Worm (Caenorhabditis elegans) whole organism, mixed stage, embryonic: ENCODE measurements around the gene T05H10.8.

Source experiments
- M03D4.4 ChIP-seq: sonication (generic microtip); optimal IDR thresholded peaks from 2 replicates; lab custom pipeline; 2017; ENCODE audit warnings: mild to moderate bottlenecking, missing genetic modification characterization, missing compliant biosample characterization
- bed-3 ChIP-seq: fragments of 200-800 bp; sonication (Bioruptor generic); optimal IDR thresholded peaks from 3 replicates; lab custom pipeline; 2018; ENCODE audit warnings: mild to moderate bottlenecking, missing genetic modification characterization, moderate library complexity, missing compliant biosample characterization
- blmp-1 ChIP-seq: fragments of 150-350 bp; optimal IDR thresholded peaks from 2 replicates; lab custom pipeline; 2014; ENCODE audit warnings: missing biosample characterization, missing genetic modification characterization
- ceh-39 ChIP-seq: fragments of 150-350 bp; optimal IDR thresholded peaks from 2 replicates; lab custom pipeline; 2014; ENCODE audit warnings: missing biosample characterization, missing genetic modification characterization
- ceh-43 ChIP-seq: fragments of 200-800 bp; sonication (Bioruptor generic); optimal IDR thresholded peaks from 2 replicates; lab custom pipeline; 2018; ENCODE audit warnings: mild to moderate bottlenecking, missing genetic modification characterization, moderate library complexity, missing compliant biosample characterization
- ceh-83 ChIP-seq: fragments of 200-800 bp; sonication (Bioruptor generic); optimal IDR thresholded peaks from 2 replicates; lab custom pipeline; 2018; ENCODE audit warnings: mild to moderate bottlenecking, missing genetic modification characterization, missing compliant biosample characterization
- ces-1 ChIP-seq: fragments of 150-350 bp; optimal IDR thresholded peaks from 2 replicates; lab custom pipeline; 2014; ENCODE audit warnings: missing biosample characterization, missing genetic modification reagents, missing genetic modification characterization
- cnd-1 ChIP-seq: fragments of 200-800 bp; sonication (Bioruptor generic); optimal IDR thresholded peaks from 2 replicates; lab custom pipeline; 2018; ENCODE audit warnings: mild to moderate bottlenecking, missing genetic modification characterization, missing compliant biosample characterization
- drap-1 ChIP-seq: fragments of 200-800 bp; sonication (Bioruptor generic); optimal IDR thresholded peaks from 3 replicates; lab custom pipeline; 2018; ENCODE audit warnings: mild to moderate bottlenecking, missing genetic modification characterization, missing compliant biosample characterization
- elt-1 ChIP-seq: sonication (generic microtip); optimal IDR thresholded peaks from 2 replicates; lab custom pipeline; 2017; ENCODE audit warnings: missing genetic modification characterization, mild to moderate bottlenecking, missing compliant biosample characterization, antibody characterized with exemption, moderate library complexity, borderline replicate concordance; ENCODE audit not compliant: insufficient read depth
- elt-3 ChIP-seq: fragments of 150-350 bp; optimal IDR thresholded peaks from 2 replicates; lab custom pipeline; 2014; ENCODE audit warnings: missing biosample characterization, missing genetic modification characterization
- flh-1 ChIP-seq: fragments of 200-800 bp; sonication (Bioruptor generic); optimal IDR thresholded peaks from 2 replicates; lab custom pipeline; 2018; ENCODE audit warnings: mild to moderate bottlenecking, missing genetic modification characterization, moderate library complexity, missing compliant biosample characterization
- ham-2 ChIP-seq: fragments of 200-800 bp; sonication (Bioruptor generic); optimal IDR thresholded peaks from 2 replicates; lab custom pipeline; 2018; ENCODE audit warnings: mild to moderate bottlenecking, missing genetic modification characterization, missing compliant biosample characterization
- hlh-1 ChIP-seq: fragments of 150-350 bp; optimal IDR thresholded peaks from 2 replicates; lab custom pipeline; 2014; ENCODE audit warnings: missing biosample characterization, missing genetic modification reagents, missing genetic modification characterization
- lin-13 ChIP-seq: fragments of 150-350 bp; optimal IDR thresholded peaks from 2 replicates; lab custom pipeline; 2014; ENCODE audit warnings: missing biosample characterization, missing genetic modification characterization
- lin-32 ChIP-seq: fragments of 200-800 bp; sonication (Bioruptor generic); optimal IDR thresholded peaks from 2 replicates; lab custom pipeline; 2018; ENCODE audit warnings: mild to moderate bottlenecking, missing genetic modification characterization, missing compliant biosample characterization
- lsy-2 ChIP-seq: fragments of 150-350 bp; optimal IDR thresholded peaks from 2 replicates; lab custom pipeline; 2014; ENCODE audit warnings: missing biosample characterization, missing genetic modification characterization
- mab-5 ChIP-seq: fragments of 150-350 bp; optimal IDR thresholded peaks from 2 replicates; lab custom pipeline; 2014; ENCODE audit warnings: missing biosample characterization, missing genetic modification characterization
- mep-1 ChIP-seq: fragments of 150-350 bp; optimal IDR thresholded peaks from 2 replicates; lab custom pipeline; 2017; ENCODE audit warnings: missing biosample characterization, missing genetic modification reagents, missing genetic modification characterization, inconsistent platforms
- mls-2 ChIP-seq: sonication (generic microtip); optimal IDR thresholded peaks from 2 replicates; lab custom pipeline; 2016; ENCODE audit warnings: mild to moderate bottlenecking, missing genetic modification characterization, moderate library complexity, missing compliant biosample characterization
- nhr-12 ChIP-seq: fragments of 150-350 bp; optimal IDR thresholded peaks from 2 replicates; lab custom pipeline; 2014; ENCODE audit warnings: missing biosample characterization, missing genetic modification characterization
- nhr-2 ChIP-seq: fragments of 150-350 bp; optimal IDR thresholded peaks from 2 replicates; lab custom pipeline; 2014; ENCODE audit warnings: missing biosample characterization, missing genetic modification characterization
- nhr-237 ChIP-seq: fragments of 150-350 bp; optimal IDR thresholded peaks from 2 replicates; lab custom pipeline; 2014; ENCODE audit warnings: missing biosample characterization, missing genetic modification characterization
- nhr-28 ChIP-seq: fragments of 150-350 bp; optimal IDR thresholded peaks from 2 replicates; lab custom pipeline; 2014; ENCODE audit warnings: missing biosample characterization, missing genetic modification characterization
- nhr-76 ChIP-seq: sonication (generic microtip); optimal IDR thresholded peaks from 2 replicates; lab custom pipeline; 2017; ENCODE audit warnings: missing biosample characterization, missing genetic modification characterization
- pha-4 ChIP-seq: fragments of 150-350 bp; optimal IDR thresholded peaks from 2 replicates; lab custom pipeline; 2018; ENCODE audit warnings: missing biosample characterization, missing genetic modification reagents, missing genetic modification characterization
- sem-2 ChIP-seq: fragments of 200-800 bp; sonication (Bioruptor generic); optimal IDR thresholded peaks from 2 replicates; lab custom pipeline; 2018; ENCODE audit warnings: mild to moderate bottlenecking, missing genetic modification characterization, missing compliant biosample characterization
- snpc-4 ChIP-seq: fragments of 150-350 bp; optimal IDR thresholded peaks from 2 replicates; lab custom pipeline; 2014; ENCODE audit warnings: missing biosample characterization, missing genetic modification characterization
- sptf-1 ChIP-seq: sonication (generic microtip); optimal IDR thresholded peaks from 2 replicates; lab custom pipeline; 2017; ENCODE audit warnings: mild to moderate bottlenecking, missing genetic modification characterization, moderate library complexity, missing compliant biosample characterization
- tbx-8 ChIP-seq: fragments of 200-800 bp; sonication (Bioruptor generic); optimal IDR thresholded peaks from 2 replicates; lab custom pipeline; 2018; ENCODE audit warnings: mild to moderate bottlenecking, missing genetic modification characterization, moderate library complexity, missing compliant biosample characterization
- unc-120 ChIP-seq: sonication (generic microtip); optimal IDR thresholded peaks from 2 replicates; lab custom pipeline; 2017; ENCODE audit warnings: missing genetic modification characterization, missing compliant biosample characterization; ENCODE audit not compliant: poor library complexity, severe bottlenecking
- unc-39 ChIP-seq: fragments of 150-350 bp; optimal IDR thresholded peaks from 2 replicates; lab custom pipeline; 2014; ENCODE audit warnings: missing biosample characterization, missing genetic modification characterization
- unc-62 ChIP-seq: fragments of 150-350 bp; optimal IDR thresholded peaks from 2 replicates; lab custom pipeline; 2014; ENCODE audit warnings: missing biosample characterization, missing genetic modification reagents, missing genetic modification characterization
- zip-8 ChIP-seq: fragments of 150-350 bp; optimal IDR thresholded peaks from 2 replicates; lab custom pipeline; 2014; ENCODE audit warnings: missing biosample characterization, missing genetic modification characterization
- ztf-11 ChIP-seq: fragments of 150-350 bp; optimal IDR thresholded peaks from 2 replicates; lab custom pipeline; 2014; ENCODE audit warnings: missing biosample characterization, missing genetic modification characterization

T05H10.8 gene

DNA sequence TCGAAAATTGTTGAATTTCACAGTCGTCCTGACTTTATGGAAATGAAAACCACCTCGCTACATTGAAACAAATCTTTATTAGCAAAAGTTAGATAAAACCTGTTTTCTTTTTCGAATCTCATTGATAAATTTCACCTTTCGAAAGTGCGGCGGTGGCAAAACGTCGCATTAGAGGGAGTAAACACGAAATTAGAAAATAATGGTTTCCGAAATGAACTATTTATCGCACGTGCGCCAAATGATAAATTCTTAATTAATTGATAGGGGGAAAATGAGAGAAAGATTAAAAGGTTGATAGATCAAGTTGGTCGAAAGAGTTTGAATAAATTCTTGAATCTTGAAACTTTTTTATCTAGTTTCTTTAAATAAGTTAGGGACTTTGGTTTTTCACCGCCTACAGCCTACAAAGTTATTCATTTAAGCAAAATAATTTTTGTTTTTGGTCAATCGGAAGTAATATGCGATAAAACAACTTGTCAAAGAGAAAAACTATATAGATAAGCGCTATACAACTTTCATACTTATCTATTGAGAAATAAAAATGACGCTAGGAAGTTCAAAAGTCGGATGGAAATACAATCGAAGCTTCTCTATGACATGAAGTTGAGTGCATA is 12.2 kb downstream of the T05H10.8 start:
- TF ChIP-seq nhr-28 (tag; lab: Kevin White, UChicago): no peak
- no peak for TF ChIP-seq ceh-83 (GFP tag; lab: Kevin White, UChicago)
- TF ChIP-seq cnd-1: no peak
- TF ChIP-seq sem-2: no peak

DNA sequence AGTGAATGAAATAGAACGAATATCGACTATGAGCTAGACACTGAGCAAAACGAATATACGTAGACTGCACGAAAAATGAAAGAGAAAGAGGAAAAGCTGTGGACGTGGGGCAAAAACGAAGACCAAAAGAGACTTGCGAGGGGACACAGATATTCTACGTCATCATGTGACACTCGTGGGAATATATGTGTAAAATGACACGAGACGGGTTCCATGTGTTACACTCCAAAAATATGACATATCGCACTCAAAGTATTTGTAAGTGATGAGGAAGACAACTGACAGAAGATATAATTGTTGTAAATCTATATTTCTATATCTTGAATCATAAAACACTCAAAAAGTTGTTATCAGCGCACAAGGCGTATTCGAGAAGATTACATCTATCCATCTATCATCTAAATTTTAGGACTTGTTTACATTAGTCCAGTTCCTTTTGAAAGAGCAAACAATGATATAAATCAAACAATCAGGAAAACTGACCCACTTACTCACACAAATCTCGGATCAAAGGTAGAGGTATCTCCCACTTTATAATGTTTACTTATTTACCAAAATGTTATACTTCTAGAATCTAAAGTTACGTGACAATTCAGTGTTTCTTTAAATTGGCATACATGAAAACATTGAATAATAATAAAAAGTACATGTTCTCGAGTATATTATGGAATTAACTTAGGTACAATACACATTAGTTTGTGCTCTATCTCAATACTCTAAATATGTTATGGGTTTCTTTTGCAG is 13.1 kb downstream of the T05H10.8 start:
- TF ChIP-seq hlh-1 (tag; lab: Kevin White, UChicago) (peak; percentile 50), cnd-1 (no peak), ces-1 (peak; percentile 31), unc-120 (peak; percentile 60), drap-1 (no peak), unc-62 (GFP tag; lab: Kevin White, UChicago) (peak; percentile 84)

DNA sequence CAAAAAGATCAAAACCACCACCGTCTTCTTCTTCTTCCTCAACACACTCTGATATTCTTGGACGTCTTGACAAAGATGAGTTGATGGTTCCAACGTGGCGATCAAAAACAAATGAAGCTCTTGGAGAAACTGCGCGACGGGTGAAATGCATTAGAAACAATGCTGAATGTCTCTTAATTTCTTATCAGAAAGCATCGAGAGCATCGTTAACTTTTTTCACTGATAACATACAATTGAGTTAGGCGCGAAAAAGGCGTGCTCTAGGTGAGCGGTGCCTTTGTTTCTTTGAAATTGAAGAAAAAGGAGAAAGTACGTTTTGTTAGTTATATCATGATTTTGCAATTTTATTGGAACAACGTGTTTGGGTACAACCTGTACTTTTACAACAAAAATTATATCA is 14.4 kb downstream of the T05H10.8 start, which contains the start of gene gpcp-2:
Gene gpcp-2 (minus strand): TSS at position 153 of the 400 bp plus-strand sequence.
- TF ChIP-seq mep-1 (tag; lab: Kevin White, UChicago) (no peak), ztf-11 (tag; lab: Kevin White, UChicago) (no peak), unc-120 (no peak), elt-3 (tag; lab: Kevin White, UChicago) (no peak), blmp-1 (no peak), pha-4 (no peak), drap-1 (no peak), ces-1 (no peak), unc-39 (tag; lab: Kevin White, UChicago) (no peak), nhr-237 (tag; lab: Kevin White, UChicago) (no peak), nhr-28 (tag; lab: Kevin White, UChicago) (no peak), mab-5 (no peak), ceh-83 (GFP tag; lab: Kevin White, UChicago) (no peak), ham-2 (no peak), lsy-2 (tag; lab: Kevin White, UChicago) (no peak), ceh-43 (GFP tag; lab: Kevin White, UChicago) (no peak), mls-2 (tag; lab: Kevin White, UChicago) (no peak), unc-62 (GFP tag; lab: Kevin White, UChicago) (no peak), nhr-12 (tag; lab: Kevin White, UChicago) (no peak)

DNA sequence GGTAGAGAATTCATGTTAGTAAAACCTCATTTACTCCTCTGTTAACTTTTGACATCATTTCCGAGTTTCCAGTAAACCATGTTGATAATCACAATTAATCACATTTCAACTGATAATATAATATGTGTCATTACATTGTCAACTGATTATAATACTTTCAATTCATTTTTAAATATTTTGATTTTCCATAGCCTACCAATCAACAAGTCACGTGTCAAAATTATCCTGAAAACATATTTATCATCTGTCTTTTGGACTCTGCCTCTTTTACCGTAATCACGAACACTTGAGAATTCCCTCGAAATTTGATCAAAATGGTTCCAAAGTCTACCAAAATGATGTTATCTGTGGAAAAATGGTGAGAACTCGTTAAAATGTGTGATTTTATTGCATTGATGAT is 15.2 kb downstream of the T05H10.8 start:
- TF ChIP-seq nhr-237 (tag; lab: Kevin White, UChicago) (no peak), ceh-39 (tag; lab: Kevin White, UChicago) (no peak)

DNA sequence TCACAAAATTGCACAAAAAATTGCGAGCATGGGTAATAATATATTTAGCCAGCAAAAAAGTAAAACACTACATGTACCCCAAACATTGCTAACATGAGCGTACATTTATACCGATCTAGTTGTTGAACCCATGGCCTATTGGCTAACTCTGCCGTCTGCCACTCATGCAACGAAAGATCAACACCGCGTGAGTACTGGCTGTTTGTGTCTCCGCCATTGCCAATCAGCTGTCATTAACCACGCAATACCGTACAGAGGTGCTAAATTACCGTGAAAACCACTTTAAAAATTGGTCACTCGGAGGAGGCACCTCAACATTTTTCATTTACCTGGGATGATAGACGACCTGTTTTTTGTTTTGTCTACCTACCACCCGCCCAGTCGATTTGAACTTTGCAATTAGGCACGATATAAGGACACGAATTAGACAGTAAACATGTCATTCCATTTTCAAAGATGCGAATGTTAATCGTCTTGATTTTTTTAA is 16.5 kb downstream of the T05H10.8 start, which contains the start of gene K02C4.2:
Gene K02C4.2 (plus strand): TSS at position 437 of the 487 bp plus-strand sequence.
- TF ChIP-seq flh-1 (GFP tag; lab: Kevin White, UChicago) (peak; percentile 59), nhr-237 (tag; lab: Kevin White, UChicago) (no peak), ham-2 (peak; percentile 73), M03D4.4 (tag; lab: Kevin White, UChicago) (peak; percentile 79), lin-32 (GFP tag; lab: Kevin White, UChicago) (peak; percentile 76), lin-13 (tag; lab: Kevin White, UChicago) (peak; percentile 20), ceh-83 (GFP tag; lab: Kevin White, UChicago) (peak; percentile 89), unc-39 (tag; lab: Kevin White, UChicago) (no peak), ztf-11 (tag; lab: Kevin White, UChicago) (no peak), snpc-4 (no peak), ceh-43 (GFP tag; lab: Kevin White, UChicago) (peak; percentile 63), elt-1 (tag; lab: Kevin White, UChicago) (no peak), bed-3 (GFP tag; lab: Kevin White, UChicago) (peak; percentile 12), mls-2 (tag; lab: Kevin White, UChicago) (peak; percentile 81), unc-62 (GFP tag; lab: Kevin White, UChicago) (peak; percentile 22), blmp-1 (no peak), sem-2 (peak; percentile 76), pha-4 (peak; percentile 55), drap-1 (peak; percentile 86), tbx-8 (GFP tag; lab: Kevin White, UChicago) (peak; percentile 59), sptf-1 (tag; lab: Kevin White, UChicago) (no peak), mab-5 (no peak), nhr-2 (tag; lab: Kevin White, UChicago) (no peak), nhr-76 (tag; lab: Kevin White, UChicago) (no peak), mep-1 (tag; lab: Kevin White, UChicago) (peak; percentile 12), hlh-1 (tag; lab: Kevin White, UChicago) (peak; percentile 8), unc-120 (peak; percentile 20), cnd-1 (peak; percentile 86), zip-8 (tag; lab: Kevin White, UChicago) (peak; percentile 23), elt-3 (tag; lab: Kevin White, UChicago) (no peak)
